Worm (Caenorhabditis elegans) whole organism, L3 larva: ENCODE data around the gene mthf-1.

Experiments used
- ZK546.5 ChIP-seq: sonication (generic microtip); optimal IDR thresholded peaks from 2 replicates; lab custom pipeline; 2017; ENCODE audit warnings: missing biosample characterization, missing genetic modification characterization
- aly-2 ChIP-seq: fragments of 150-350 bp; optimal IDR thresholded peaks from 2 replicates; lab custom pipeline; 2014; ENCODE audit warnings: missing biosample characterization, missing genetic modification characterization
- ama-1 ChIP-seq: fragments of 150-350 bp; optimal IDR thresholded peaks from 2 replicates; lab custom pipeline; 2018
- ceh-16 ChIP-seq: sonication (generic microtip); optimal IDR thresholded peaks from 2 replicates; lab custom pipeline; 2017; ENCODE audit warnings: missing biosample characterization, missing genetic modification characterization
- ceh-28 ChIP-seq: fragments of 150-350 bp; optimal IDR thresholded peaks from 2 replicates; lab custom pipeline; 2014; ENCODE audit warnings: missing biosample characterization, missing genetic modification reagents, missing genetic modification characterization
- ceh-82 ChIP-seq: fragments of 150-350 bp; optimal IDR thresholded peaks from 2 replicates; lab custom pipeline; 2014; ENCODE audit warnings: missing biosample characterization, missing genetic modification characterization
- daf-12 ChIP-seq: fragments of 150-350 bp; optimal IDR thresholded peaks from 2 replicates; lab custom pipeline; 2014; ENCODE audit warnings: missing biosample characterization, missing genetic modification reagents, missing genetic modification characterization
- egl-27 ChIP-seq: sonication (generic microtip); optimal IDR thresholded peaks from 4 replicates; lab custom pipeline; 2017; ENCODE audit warnings: missing biosample characterization, missing genetic modification reagents, missing genetic modification characterization
- elt-2 ChIP-seq: sonication (generic microtip); optimal IDR thresholded peaks from 2 replicates; lab custom pipeline; 2016; ENCODE audit warnings: missing genetic modification reagents, mild to moderate bottlenecking, missing genetic modification characterization, missing compliant biosample characterization
- elt-3 ChIP-seq, 3 experiments: fragments of 150-350 bp in 1 of 3; sonication (generic microtip) in 2 of 3; optimal IDR thresholded peaks; 2 replicates in 2 of 3; 4 replicates in 1 of 3; lab custom pipeline; 2014 to 2017; ENCODE audit warnings: missing biosample characterization in 3 of 3, missing genetic modification characterization in 3 of 3
- eor-1 ChIP-seq, 2 experiments: fragments of 150-350 bp; optimal IDR thresholded peaks; 2 replicates each; lab custom pipeline; 2014 to 2018; ENCODE audit warnings: missing biosample characterization in 2 of 2, missing genetic modification characterization in 2 of 2
- fkh-10 ChIP-seq: sonication (generic microtip); optimal IDR thresholded peaks from 2 replicates; lab custom pipeline; 2017; ENCODE audit warnings: missing biosample characterization, missing genetic modification reagents, missing genetic modification characterization
- fkh-2 ChIP-seq: fragments of 150-350 bp; optimal IDR thresholded peaks from 2 replicates; lab custom pipeline; 2014; ENCODE audit warnings: missing biosample characterization, missing genetic modification reagents, missing genetic modification characterization
- fos-1 ChIP-seq: fragments of 150-350 bp; optimal IDR thresholded peaks from 2 replicates; lab custom pipeline; 2014; ENCODE audit warnings: missing biosample characterization, missing genetic modification characterization
- hmg-11 ChIP-seq: sonication (generic microtip); optimal IDR thresholded peaks from 2 replicates; lab custom pipeline; 2016; ENCODE audit warnings: missing genetic modification characterization, missing compliant biosample characterization
- jun-1 ChIP-seq: fragments of 150-350 bp; optimal IDR thresholded peaks from 2 replicates; lab custom pipeline; 2014; ENCODE audit warnings: missing biosample characterization, missing genetic modification reagents, missing genetic modification characterization
- lin-15B ChIP-seq: fragments of 150-350 bp; optimal IDR thresholded peaks from 2 replicates; lab custom pipeline; 2014; ENCODE audit warnings: missing biosample characterization, missing genetic modification characterization
- lin-39 ChIP-seq: fragments of 150-350 bp; optimal IDR thresholded peaks from 2 replicates; lab custom pipeline; 2018; ENCODE audit warnings: missing biosample characterization, missing genetic modification reagents, missing genetic modification characterization
- lsy-12 ChIP-seq: sonication (generic microtip); optimal IDR thresholded peaks from 2 replicates; lab custom pipeline; 2016; ENCODE audit warnings: mild to moderate bottlenecking, missing genetic modification characterization, missing compliant biosample characterization
- mdl-1 ChIP-seq: fragments of 150-350 bp; optimal IDR thresholded peaks from 2 replicates; lab custom pipeline; 2014; ENCODE audit warnings: missing biosample characterization, missing genetic modification characterization
- mml-1 ChIP-seq: fragments of 150-350 bp; sonication (generic microtip); optimal IDR thresholded peaks from 3 replicates; lab custom pipeline; 2014; ENCODE audit warnings: missing biosample characterization, missing genetic modification characterization
- nhr-11 ChIP-seq: fragments of 150-350 bp; optimal IDR thresholded peaks from 2 replicates; lab custom pipeline; 2014; ENCODE audit warnings: missing biosample characterization, missing genetic modification characterization
- nhr-12 ChIP-seq: fragments of 150-350 bp; optimal IDR thresholded peaks from 2 replicates; lab custom pipeline; 2014; ENCODE audit warnings: missing biosample characterization, missing genetic modification characterization
- nhr-23 ChIP-seq: fragments of 150-350 bp; optimal IDR thresholded peaks from 2 replicates; lab custom pipeline; 2014; ENCODE audit warnings: missing biosample characterization, missing genetic modification reagents, missing genetic modification characterization
- nhr-25 ChIP-seq: sonication (generic microtip); optimal IDR thresholded peaks from 2 replicates; lab custom pipeline; 2017; ENCODE audit warnings: missing biosample characterization, missing genetic modification characterization
- nhr-43 ChIP-seq: sonication (generic microtip); optimal IDR thresholded peaks from 2 replicates; lab custom pipeline; 2016; ENCODE audit warnings: mild to moderate bottlenecking, missing genetic modification characterization, missing compliant biosample characterization; ENCODE audit not compliant: poor library complexity, severe bottlenecking
- nhr-67 ChIP-seq: fragments of 150-350 bp; optimal IDR thresholded peaks from 2 replicates; lab custom pipeline; 2014; ENCODE audit warnings: missing biosample characterization, missing genetic modification characterization
- nhr-76 ChIP-seq: fragments of 150-350 bp; sonication (generic microtip); optimal IDR thresholded peaks from 5 replicates; lab custom pipeline; 2014; ENCODE audit warnings: missing biosample characterization, missing genetic modification characterization
- nhr-77 ChIP-seq: fragments of 150-350 bp; optimal IDR thresholded peaks from 2 replicates; lab custom pipeline; 2014; ENCODE audit warnings: missing biosample characterization, missing genetic modification characterization
- pha-4 ChIP-seq: fragments of 150-350 bp; optimal IDR thresholded peaks from 2 replicates; lab custom pipeline; 2014; ENCODE audit warnings: missing biosample characterization, missing genetic modification reagents, missing genetic modification characterization
- pqm-1 ChIP-seq: fragments of 150-350 bp; optimal IDR thresholded peaks from 2 replicates; lab custom pipeline; 2017; ENCODE audit warnings: missing biosample characterization, missing genetic modification characterization, inconsistent platforms
- sea-2 ChIP-seq: fragments of 150-350 bp; sonication (generic microtip); optimal IDR thresholded peaks from 4 replicates; lab custom pipeline; 2014; ENCODE audit warnings: missing biosample characterization, missing genetic modification reagents, missing genetic modification characterization
- skn-1 ChIP-seq: fragments of 150-350 bp; optimal IDR thresholded peaks from 2 replicates; lab custom pipeline; 2014; ENCODE audit warnings: missing biosample characterization, missing genetic modification characterization
- snpc-4 ChIP-seq: fragments of 150-350 bp; optimal IDR thresholded peaks from 2 replicates; lab custom pipeline; 2014; ENCODE audit warnings: missing biosample characterization, missing genetic modification characterization
- tbx-2 ChIP-seq: sonication (generic microtip); optimal IDR thresholded peaks from 2 replicates; lab custom pipeline; 2016; ENCODE audit warnings: mild to moderate bottlenecking, missing genetic modification characterization, missing compliant biosample characterization
- unc-39 ChIP-seq: sonication (generic microtip); optimal IDR thresholded peaks from 4 replicates; lab custom pipeline; 2017; ENCODE audit warnings: missing biosample characterization, missing genetic modification characterization
- unc-62 ChIP-seq: fragments of 150-350 bp; sonication (generic microtip); optimal IDR thresholded peaks from 4 replicates; lab custom pipeline; 2014; ENCODE audit warnings: missing biosample characterization, missing genetic modification reagents, missing genetic modification characterization
- ztf-11 ChIP-seq: fragments of 150-350 bp; optimal IDR thresholded peaks from 2 replicates; lab custom pipeline; 2014; ENCODE audit warnings: missing biosample characterization, missing genetic modification characterization
- ztf-4 ChIP-seq: fragments of 150-350 bp; optimal IDR thresholded peaks from 2 replicates; lab custom pipeline; 2014; ENCODE audit warnings: missing biosample characterization, missing genetic modification characterization

Gene mthf-1

ce11 chrII:7777320-7777978, at the start of gene mthf-1:
Gene mthf-1 (minus strand): TSS chrII:7777823.
- TF ChIP-seq jun-1 (tag; lab: Kevin White, UChicago) (no peak), fkh-2 (tag; lab: Kevin White, UChicago) (no peak), ama-1 (lab: Kevin White, UChicago) (peak; percentile 45), nhr-23 (peak; percentile 58), ceh-28 (no peak), skn-1 (tag; lab: Kevin White, UChicago) (no peak), lin-39 (tag; lab: Kevin White, UChicago) (no peak), nhr-76 (tag; lab: Kevin White, UChicago) (no peak), lsy-12 (tag; lab: Kevin White, UChicago) (no peak), fos-1 (tag; lab: Kevin White, UChicago) (no peak), hmg-11 (tag; lab: Kevin White, UChicago) (no peak), nhr-43 (tag; lab: Kevin White, UChicago) (peak; percentile 40), nhr-25 (tag; lab: Kevin White, UChicago) (no peak), unc-62 (GFP tag; lab: Kevin White, UChicago) (no peak), nhr-12 (no peak), nhr-11 (tag; lab: Kevin White, UChicago) (no peak), pqm-1 (peak; percentile 70), ztf-11 (tag; lab: Kevin White, UChicago) (no peak), egl-27 (peak; percentile 5), sea-2 (GFP tag; lab: Kevin White, UChicago) (no peak), elt-2 (tag; lab: Kevin White, UChicago) (peak; percentile 94), elt-3 (tag; optimal IDR thresholded peaks at IDR 0.05; lab: Kevin White, UChicago) (peak in 2 of 3 experiments; percentile 36 to 87), pha-4 (peak; percentile 49), aly-2 (tag; lab: Kevin White, UChicago) (no peak), ceh-16 (tag; lab: Kevin White, UChicago) (no peak), eor-1 (tag; optimal IDR thresholded peaks at IDR 0.05; lab: Kevin White, UChicago) (no peak), fkh-10 (GFP tag; lab: Kevin White, UChicago) (no peak), nhr-67 (no peak), daf-12 (tag; lab: Kevin White, UChicago) (no peak), tbx-2 (no peak)
- TF ChIP-seq, all 47 proteins: peak for 8

- TF ChIP-seq nhr-11 (tag; lab: Kevin White, UChicago): no peak
- TF ChIP-seq ZK546.5: no peak
- TF ChIP-seq unc-39: no peak
- no peak for TF ChIP-seq elt-3 (tag; optimal IDR thresholded peaks at IDR 0.05; lab: Kevin White, UChicago)
- TF ChIP-seq hmg-11 (tag; lab: Kevin White, UChicago): no peak
- TF ChIP-seq mdl-1: no peak
These were observed 47.5 kb upstream of the mthf-1 start, which contains the start of gene srw-62 for ce11 chrII:7825107-7825506. Gene srw-62 (plus strand): TSS chrII:7825407.

ce11 chrII:7822454-7822853, 44.8 kb upstream of the mthf-1 start, which contains the start of gene irld-47:
Gene irld-47 (minus strand): TSS chrII:7822554.
- TF ChIP-seq daf-12 (tag; lab: Kevin White, UChicago) (no peak), nhr-11 (tag; lab: Kevin White, UChicago) (no peak), pha-4 (no peak), nhr-23 (no peak), unc-62 (GFP tag; lab: Kevin White, UChicago) (no peak), fos-1 (tag; lab: Kevin White, UChicago) (no peak), ama-1 (lab: Kevin White, UChicago) (no peak), sea-2 (GFP tag; lab: Kevin White, UChicago) (no peak), nhr-67 (no peak), egl-27 (no peak), ceh-16 (tag; lab: Kevin White, UChicago) (no peak), mml-1 (tag; lab: Kevin White, UChicago) (no peak), ztf-4 (no peak), lin-15B (tag; lab: Kevin White, UChicago) (no peak), nhr-76 (tag; lab: Kevin White, UChicago) (no peak)

ce11 chrII:7819359-7819758, 41.7 kb upstream of the mthf-1 start:
- TF ChIP-seq lin-15B (tag; lab: Kevin White, UChicago): no peak
- TF ChIP-seq nhr-43 (tag; lab: Kevin White, UChicago): no peak
- no peak for TF ChIP-seq ceh-82 (tag; lab: Kevin White, UChicago)
- no peak for TF ChIP-seq jun-1 (tag; lab: Kevin White, UChicago)
- TF ChIP-seq tbx-2: no peak
- no peak for TF ChIP-seq skn-1 (tag; lab: Kevin White, UChicago)
- TF ChIP-seq nhr-77 (tag; lab: Kevin White, UChicago): no peak
- TF ChIP-seq hmg-11 (tag; lab: Kevin White, UChicago): no peak
- TF ChIP-seq nhr-67: no peak
- no peak for TF ChIP-seq lsy-12 (tag; lab: Kevin White, UChicago)
- TF ChIP-seq snpc-4 (tag; lab: Kevin White, UChicago): no peak
- no peak for TF ChIP-seq lin-39 (tag; lab: Kevin White, UChicago)
- no peak for TF ChIP-seq fkh-2 (tag; lab: Kevin White, UChicago)
- no peak for TF ChIP-seq mml-1 (tag; lab: Kevin White, UChicago)
- no peak for TF ChIP-seq ceh-28
- no peak for TF ChIP-seq aly-2 (tag; lab: Kevin White, UChicago)
- TF ChIP-seq pha-4: no peak
- no peak for TF ChIP-seq ama-1 (lab: Kevin White, UChicago)
